Fruit fly (Drosophila melanogaster) whole organism, embryonic: ENCODE data around the gene CG14395.

ENCODE experiments used
- Antp ChIP-seq: fragments of 200-800 bp; sonication (Bioruptor generic); optimal IDR thresholded peaks from 3 replicates; lab custom pipeline; 2016; ENCODE audit warnings: missing biosample characterization, missing genetic modification characterization
- Asciz ChIP-seq: fragments of 200-800 bp; sonication (Bioruptor generic); optimal IDR thresholded peaks from 2 replicates; lab custom pipeline; 2017; ENCODE audit warnings: missing biosample characterization, mild to moderate bottlenecking, missing genetic modification characterization, missing genetic modification reagents
- CG10147 ChIP-seq: fragments of 200-800 bp; sonication (Bioruptor generic); optimal IDR thresholded peaks from 2 replicates; lab custom pipeline; 2019; ENCODE audit warnings: missing biosample characterization, mild to moderate bottlenecking, missing genetic modification characterization, moderate library complexity
- CG10209 ChIP-seq: fragments of 200-800 bp; sonication (Bioruptor generic); optimal IDR thresholded peaks from 3 replicates; lab custom pipeline; 2017; ENCODE audit warnings: missing biosample characterization, mild to moderate bottlenecking, missing genetic modification characterization, missing genetic modification reagents
- CG10274 ChIP-seq: fragments of 200-800 bp; sonication (Bioruptor generic); optimal IDR thresholded peaks from 3 replicates; lab custom pipeline; 2017; ENCODE audit warnings: missing biosample characterization, mild to moderate bottlenecking, missing genetic modification characterization
- CG10462 ChIP-seq: fragments of 200-800 bp; sonication (Bioruptor generic); optimal IDR thresholded peaks from 2 replicates; lab custom pipeline; 2016; ENCODE audit warnings: missing biosample characterization, missing genetic modification characterization
- CG11247 ChIP-seq: fragments of 200-800 bp; sonication (Bioruptor generic); IDR thresholded peaks from 2 replicates; pipeline ENCODE4 v1.3.6; 2022; ENCODE audit warnings: missing biosample characterization, missing genetic modification characterization
- CG11723 ChIP-seq: fragments of 200-800 bp; sonication (Bioruptor generic); optimal IDR thresholded peaks from 2 replicates; lab custom pipeline; 2017; ENCODE audit warnings: missing biosample characterization, mild to moderate bottlenecking, missing genetic modification characterization
- CG13123 ChIP-seq: fragments of 200-800 bp; sonication (Bioruptor generic); optimal IDR thresholded peaks from 2 replicates; lab custom pipeline; 2016; ENCODE audit warnings: missing biosample characterization, missing genetic modification characterization
- CG13624 ChIP-seq: fragments of 200-800 bp; sonication (Bioruptor generic); optimal IDR thresholded peaks from 2 replicates; lab custom pipeline; 2016; ENCODE audit warnings: missing biosample characterization, missing genetic modification characterization
- CG15073 ChIP-seq: fragments of 200-800 bp; sonication (Bioruptor generic); optimal IDR thresholded peaks from 2 replicates; lab custom pipeline; 2016; ENCODE audit warnings: missing biosample characterization, missing genetic modification characterization
- CG15514 ChIP-seq: fragments of 200-800 bp; sonication (Bioruptor generic); optimal IDR thresholded peaks from 3 replicates; lab custom pipeline; 2017; ENCODE audit warnings: missing biosample characterization, missing genetic modification characterization, mild to moderate bottlenecking, moderate library complexity, missing genetic modification reagents
- CG17359 ChIP-seq: fragments of 200-800 bp; sonication (Bioruptor generic); optimal IDR thresholded peaks from 3 replicates; lab custom pipeline; 2018; ENCODE audit warnings: missing biosample characterization, mild to moderate bottlenecking, missing genetic modification characterization, moderate library complexity
- CG17802 ChIP-seq: fragments of 200-800 bp; sonication (Bioruptor generic); optimal IDR thresholded peaks from 2 replicates; lab custom pipeline; 2018; ENCODE audit warnings: missing biosample characterization, mild to moderate bottlenecking, missing genetic modification characterization, moderate library complexity
- CG2116 ChIP-seq: fragments of 200-800 bp; sonication (Bioruptor generic); optimal IDR thresholded peaks from 3 replicates; lab custom pipeline; 2018; ENCODE audit warnings: missing biosample characterization, mild to moderate bottlenecking, missing genetic modification characterization
- CG2199 ChIP-seq: fragments of 200-800 bp; sonication (Bioruptor generic); IDR thresholded peaks from 3 replicates; pipeline ENCODE4 v1.3.6; 2022; ENCODE audit warnings: missing biosample characterization, missing genetic modification characterization
- CG30431 ChIP-seq: fragments of 200-800 bp; sonication (Bioruptor generic); optimal IDR thresholded peaks from 2 replicates; lab custom pipeline; 2017; ENCODE audit warnings: missing biosample characterization, missing genetic modification characterization
- CG4854 ChIP-seq: fragments of 200-800 bp; sonication (Bioruptor generic); optimal IDR thresholded peaks from 2 replicates; lab custom pipeline; 2016; ENCODE audit warnings: missing biosample characterization, missing genetic modification characterization, inconsistent platforms
- CG7372 ChIP-seq: fragments of 200-800 bp; sonication (Bioruptor generic); IDR thresholded peaks from 2 replicates; pipeline ENCODE4 v1.3.6; 2022; ENCODE audit warnings: missing biosample characterization, missing genetic modification characterization
- CG8924 ChIP-seq: fragments of 200-800 bp; optimal IDR thresholded peaks from 3 replicates; lab custom pipeline; 2019; ENCODE audit warnings: missing biosample characterization, mild to moderate bottlenecking, missing genetic modification characterization, moderate library complexity
- CG9437 ChIP-seq: fragments of 200-800 bp; sonication (Bioruptor generic); optimal IDR thresholded peaks from 2 replicates; lab custom pipeline; 2018; ENCODE audit warnings: missing biosample characterization, mild to moderate bottlenecking, missing genetic modification characterization
- CG9817 ChIP-seq: fragments of 200-800 bp; sonication (Bioruptor generic); optimal IDR thresholded peaks from 2 replicates; lab custom pipeline; 2018; ENCODE audit warnings: missing biosample characterization, mild to moderate bottlenecking, missing genetic modification characterization, moderate library complexity
- CG9876 ChIP-seq: fragments of 200-800 bp; sonication (Bioruptor generic); optimal IDR thresholded peaks from 2 replicates; lab custom pipeline; 2016; ENCODE audit warnings: missing biosample characterization, missing genetic modification characterization
- Dek ChIP-seq: fragments of 200-800 bp; sonication (Bioruptor generic); optimal IDR thresholded peaks from 3 replicates; lab custom pipeline; 2019; ENCODE audit warnings: missing biosample characterization, mild to moderate bottlenecking, missing genetic modification characterization, moderate library complexity
- Dip2 ChIP-seq: fragments of 200-800 bp; sonication (Bioruptor generic); IDR thresholded peaks from 2 replicates; pipeline ENCODE4 v1.3.6; 2022; ENCODE audit warnings: missing biosample characterization, missing genetic modification characterization
- Doc2 ChIP-seq: fragments of 200-800 bp; sonication (Bioruptor generic); IDR thresholded peaks from 2 replicates; pipeline ENCODE4 v1.3.6; 2022; ENCODE audit warnings: missing biosample characterization, missing genetic modification characterization
- Drgx ChIP-seq: fragments of 200-800 bp; sonication (Bioruptor generic); IDR thresholded peaks from 2 replicates; pipeline ENCODE4 v1.3.6; 2022; ENCODE audit warnings: missing biosample characterization, missing genetic modification characterization
- ERR ChIP-seq: fragments of 200-800 bp; sonication (Bioruptor generic); optimal IDR thresholded peaks from 2 replicates; lab custom pipeline; 2016; ENCODE audit warnings: missing biosample characterization, missing genetic modification characterization
- Eip74EF ChIP-seq, 2 experiments: fragments of 200-800 bp in 1 of 2; fragments of >200 bp in 1 of 2; sonication (Bioruptor generic) in 1 of 2; optimal IDR thresholded peaks; 2 replicates each; lab custom pipeline; 2017 to 2019; ENCODE audit warnings: missing biosample characterization in 2 of 2, missing genetic modification characterization in 2 of 2, mild to moderate bottlenecking in 1 of 2, moderate library complexity in 1 of 2
- Fer2 ChIP-seq: fragments of 200-800 bp; sonication (Bioruptor generic); optimal IDR thresholded peaks from 2 replicates; lab custom pipeline; 2018; ENCODE audit warnings: missing biosample characterization, mild to moderate bottlenecking, missing genetic modification characterization, moderate library complexity
- Hand ChIP-seq: fragments of 200-800 bp; sonication (Bioruptor generic); optimal IDR thresholded peaks from 2 replicates; lab custom pipeline; 2017; ENCODE audit warnings: mild to moderate bottlenecking, missing biosample characterization, missing genetic modification reagents, missing genetic modification characterization
- Hey ChIP-seq: fragments of 200-800 bp; sonication (Bioruptor generic); optimal IDR thresholded peaks from 3 replicates; lab custom pipeline; 2018; ENCODE audit warnings: missing biosample characterization, mild to moderate bottlenecking, missing genetic modification characterization
- Opbp ChIP-seq: fragments of 200-800 bp; sonication (Bioruptor generic); IDR thresholded peaks from 3 replicates; pipeline ENCODE4 v1.3.6; 2022; ENCODE audit warnings: missing biosample characterization, missing genetic modification characterization; ENCODE audit not compliant: partially characterized antibody
- Spps ChIP-seq: fragments of 200-800 bp; sonication (Bioruptor generic); optimal IDR thresholded peaks from 2 replicates; lab custom pipeline; 2018; ENCODE audit warnings: missing biosample characterization, mild to moderate bottlenecking, missing genetic modification characterization
- Stat92E ChIP-seq, 3 experiments: fragments of >200 bp in 2 of 3; fragments of 200-800 bp in 1 of 3; sonication (Bioruptor generic) in 1 of 3; optimal IDR thresholded peaks; 2 replicates each; lab custom pipeline; 2017 to 2019; ENCODE audit warnings: missing biosample characterization in 3 of 3, missing genetic modification characterization in 3 of 3, mild to moderate bottlenecking in 1 of 3, moderate library complexity in 1 of 3
- croc ChIP-seq: fragments of 200-800 bp; sonication (Bioruptor generic); conservative IDR thresholded peaks from 3 replicates; pipeline ENCODE4 v1.3.6; 2022; ENCODE audit warnings: missing biosample characterization, missing genetic modification characterization
- dysf ChIP-seq: fragments of 200-800 bp; sonication (Bioruptor generic); IDR thresholded peaks from 3 replicates; pipeline ENCODE4 v1.3.6; 2022; ENCODE audit warnings: missing biosample characterization, missing genetic modification characterization
- fru ChIP-seq: fragments of >200 bp; optimal IDR thresholded peaks from 2 replicates; lab custom pipeline; 2017
- hbn ChIP-seq: fragments of 200-800 bp; sonication (Bioruptor generic); IDR thresholded peaks from 2 replicates; pipeline ENCODE4 v1.3.6; 2022; ENCODE audit warnings: missing biosample characterization, missing genetic modification characterization; ENCODE audit not compliant: partially characterized antibody
- insv ChIP-seq, 2 experiments: fragments of 200-800 bp; sonication (Bioruptor generic); optimal IDR thresholded peaks; 3 replicates each; lab custom pipeline; 2016 to 2018; ENCODE audit warnings: missing biosample characterization in 2 of 2, missing genetic modification characterization in 2 of 2
- ken ChIP-seq: fragments of 200-800 bp; sonication (Bioruptor generic); IDR thresholded peaks from 3 replicates; pipeline ENCODE4 v1.3.6; 2022; ENCODE audit warnings: missing biosample characterization, missing genetic modification characterization
- lab ChIP-seq: fragments of 200-800 bp; sonication (Bioruptor generic); optimal IDR thresholded peaks from 3 replicates; lab custom pipeline; 2017; ENCODE audit warnings: missing biosample characterization, missing genetic modification characterization, mild to moderate bottlenecking, moderate library complexity, missing genetic modification reagents
- luna ChIP-seq: fragments of 200-800 bp; sonication (Bioruptor generic); optimal IDR thresholded peaks from 2 replicates; lab custom pipeline; 2016; ENCODE audit warnings: missing biosample characterization, missing genetic modification characterization
- mld ChIP-seq: fragments of 200-800 bp; sonication (Bioruptor generic); IDR thresholded peaks from 3 replicates; pipeline ENCODE4 v1.3.6; 2022; ENCODE audit warnings: missing biosample characterization, missing genetic modification characterization; ENCODE audit not compliant: partially characterized antibody
- oc ChIP-seq: fragments of 200-800 bp; sonication (Bioruptor generic); optimal IDR thresholded peaks from 2 replicates; lab custom pipeline; 2018; ENCODE audit warnings: missing biosample characterization, mild to moderate bottlenecking, missing genetic modification characterization, moderate library complexity
- phol ChIP-seq: fragments of 200-800 bp; sonication (Bioruptor generic); optimal IDR thresholded peaks from 3 replicates; lab custom pipeline; 2018; ENCODE audit warnings: missing biosample characterization, mild to moderate bottlenecking, missing genetic modification characterization, moderate library complexity
- row ChIP-seq: fragments of 200-800 bp; sonication (Bioruptor generic); IDR thresholded peaks from 3 replicates; pipeline ENCODE4 v1.3.6; 2022; ENCODE audit warnings: missing biosample characterization, missing genetic modification characterization
- so ChIP-seq: fragments of 200-800 bp; sonication (Bioruptor generic); IDR thresholded peaks from 3 replicates; pipeline ENCODE4 v1.3.6; 2022; ENCODE audit warnings: missing biosample characterization, missing genetic modification characterization
- stwl ChIP-seq: fragments of 200-800 bp; sonication (Bioruptor generic); optimal IDR thresholded peaks from 3 replicates; lab custom pipeline; 2018; ENCODE audit warnings: missing biosample characterization, mild to moderate bottlenecking, missing genetic modification characterization, moderate library complexity
- sug ChIP-seq: fragments of 200-800 bp; optimal IDR thresholded peaks from 2 replicates; lab custom pipeline; 2019; ENCODE audit warnings: missing biosample characterization, mild to moderate bottlenecking, missing genetic modification characterization, moderate library complexity

The CG14395 gene

DNA sequence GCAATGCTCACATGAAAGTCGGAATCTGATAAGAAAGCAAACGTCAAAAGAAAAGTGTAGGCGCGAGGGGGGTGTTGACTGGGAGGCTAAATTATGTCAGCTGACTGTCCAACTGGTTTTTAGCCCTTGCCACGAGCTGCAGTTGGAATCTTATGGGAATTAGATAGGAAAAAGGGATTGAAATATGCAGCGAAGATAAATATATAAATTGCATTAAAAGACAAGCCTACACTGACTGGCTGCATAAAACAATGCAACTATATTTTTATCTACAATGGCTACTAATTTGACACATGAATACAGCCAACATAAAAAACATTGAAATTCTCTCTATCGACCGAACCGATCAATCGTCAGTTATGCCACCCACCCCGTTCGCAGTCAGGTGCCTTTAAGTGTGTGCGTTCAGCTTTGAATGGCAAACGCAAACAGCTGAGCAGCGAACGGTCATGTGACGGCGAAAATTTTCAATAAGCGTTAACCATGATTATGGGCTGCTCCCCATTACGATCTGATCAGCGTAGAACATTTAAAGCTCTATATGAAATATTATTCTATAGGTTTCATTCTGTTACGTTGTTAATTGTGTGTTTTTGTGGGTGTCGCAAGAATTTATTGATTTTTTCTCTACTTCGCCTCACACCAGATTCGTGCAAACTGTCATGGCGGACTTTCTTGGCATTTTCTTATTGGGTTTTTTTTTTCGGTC lies 35.8 kb upstream of the CG14395 start (continued):
- TF ChIP-seq fru (lab: Kevin White, UChicago) (no peak), CG13123 (GFP tag; lab: Kevin White, UChicago) (no peak), insv (GFP tag; optimal IDR thresholded peaks at IDR 0.05; lab: Kevin White, UChicago) (peak; percentile 97 to 99), luna (GFP tag; lab: Kevin White, UChicago) (no peak), Spps (tag; lab: Kevin White, UChicago) (no peak), Drgx (GFP tag; lab: Robert Waterston, UW) (no peak), Opbp (GFP tag; lab: Robert Waterston, UW) (no peak), CG13624 (GFP tag; lab: Kevin White, UChicago) (no peak), CG2116 (GFP tag; lab: Kevin White, UChicago) (no peak), Asciz (peak; percentile 15), CG7372 (GFP tag; lab: Robert Waterston, UW) (no peak), CG15073 (no peak), Eip74EF (GFP tag; optimal IDR thresholded peaks at IDR 0.05; lab: Kevin White, UChicago) (no peak), CG4854 (GFP tag; lab: Kevin White, UChicago) (no peak), Hey (no peak), croc (GFP tag; lab: Robert Waterston, UW) (no peak), CG9817 (no peak), CG17802 (no peak), Dip2 (GFP tag; lab: Robert Waterston, UW) (no peak), mld (no peak), hbn (GFP tag; lab: Robert Waterston, UW) (no peak), dysf (GFP tag; lab: Robert Waterston, UW) (no peak), CG17359 (tag; lab: Kevin White, UChicago) (no peak), CG30431 (GFP tag; lab: Kevin White, UChicago) (no peak), oc (tag; lab: Kevin White, UChicago) (no peak), CG11723 (no peak), Dek (tag; lab: Kevin White, UChicago) (no peak), so (GFP tag; lab: Robert Waterston, UW) (no peak), Antp (GFP tag; lab: Kevin White, UChicago) (no peak), CG10147 (GFP tag; lab: Kevin White, UChicago) (no peak), Stat92E (GFP tag; optimal IDR thresholded peaks at IDR 0.05; lab: Kevin White, UChicago) (no peak), CG9437 (GFP tag; lab: Kevin White, UChicago) (no peak), CG10274 (GFP tag; lab: Kevin White, UChicago) (no peak), lab (GFP tag; lab: Kevin White, UChicago) (no peak), CG10209 (no peak), CG9876 (no peak), CG10462 (GFP tag; lab: Kevin White, UChicago) (no peak), stwl (tag; lab: Kevin White, UChicago) (peak; percentile 16), Fer2 (no peak), phol (tag; lab: Kevin White, UChicago) (peak; percentile 93), CG2199 (no peak), ken (no peak), row (GFP tag; lab: Robert Waterston, UW) (no peak), sug (tag; lab: Kevin White, UChicago) (peak; percentile 27), Hand (GFP tag; lab: Kevin White, UChicago) (no peak), CG11247 (GFP tag; lab: Robert Waterston, UW) (no peak), CG15514 (GFP tag; lab: Kevin White, UChicago) (no peak), CG8924 (tag; lab: Kevin White, UChicago) (no peak), Doc2 (GFP tag; lab: Robert Waterston, UW) (no peak), ERR (GFP tag; lab: Kevin White, UChicago) (no peak)
